Fruit fly (Drosophila melanogaster) whole organism, pupa: ENCODE measurements around the gene CG42535.

Source experiments
- CG10348 ChIP-seq: fragments of 200-800 bp; sonication (Bioruptor generic); IDR thresholded peaks from 2 replicates; pipeline ENCODE4 v1.3.6; 2022; ENCODE audit warnings: missing biosample characterization, missing genetic modification characterization
- CG12605 ChIP-seq: fragments of 200-800 bp; sonication (Bioruptor generic); IDR thresholded peaks from 2 replicates; pipeline ENCODE4 v1.3.6; 2022; ENCODE audit warnings: missing biosample characterization, missing genetic modification characterization
- CG13204 ChIP-seq: fragments of 200-800 bp; sonication (Bioruptor generic); optimal IDR thresholded peaks from 2 replicates; lab custom pipeline; 2018; ENCODE audit warnings: missing biosample characterization, mild to moderate bottlenecking, missing genetic modification characterization, moderate library complexity
- CG14655 ChIP-seq: fragments of 200-800 bp; sonication (Bioruptor generic); optimal IDR thresholded peaks from 3 replicates; lab custom pipeline; 2017; ENCODE audit warnings: mild to moderate bottlenecking, missing biosample characterization, missing genetic modification reagents, missing genetic modification characterization
- CG15710 ChIP-seq: fragments of 200-800 bp; sonication (Bioruptor generic); optimal IDR thresholded peaks from 2 replicates; lab custom pipeline; 2018; ENCODE audit warnings: missing biosample characterization, mild to moderate bottlenecking, missing genetic modification characterization, moderate library complexity
- CG17806 ChIP-seq: fragments of 200-800 bp; sonication (Bioruptor generic); optimal IDR thresholded peaks from 2 replicates; lab custom pipeline; 2018; ENCODE audit warnings: missing biosample characterization, mild to moderate bottlenecking, missing genetic modification characterization, moderate library complexity
- CG32121 ChIP-seq: fragments of 200-800 bp; sonication (Bioruptor generic); IDR thresholded peaks from 2 replicates; pipeline ENCODE4 v1.3.6; 2022; ENCODE audit warnings: missing biosample characterization, missing genetic modification characterization
- CG34367 ChIP-seq: fragments of 200-800 bp; sonication (Bioruptor generic); optimal IDR thresholded peaks from 2 replicates; lab custom pipeline; 2018; ENCODE audit warnings: missing biosample characterization, mild to moderate bottlenecking, missing genetic modification characterization
- CG4496 ChIP-seq: fragments of 200-800 bp; sonication (Bioruptor generic); IDR thresholded peaks from 3 replicates; pipeline ENCODE4 v1.3.6; 2022; ENCODE audit warnings: missing biosample characterization, missing genetic modification characterization
- CG8159 ChIP-seq: fragments of 200-800 bp; sonication (Bioruptor generic); optimal IDR thresholded peaks from 3 replicates; lab custom pipeline; 2018; ENCODE audit warnings: missing biosample characterization, mild to moderate bottlenecking, missing genetic modification characterization, moderate library complexity
- CG8301 ChIP-seq: fragments of 200-800 bp; sonication (Bioruptor generic); optimal IDR thresholded peaks from 2 replicates; lab custom pipeline; 2018; ENCODE audit warnings: missing biosample characterization, mild to moderate bottlenecking, missing genetic modification characterization
- CG9948 ChIP-seq: fragments of 200-800 bp; sonication (Bioruptor generic); optimal IDR thresholded peaks from 2 replicates; lab custom pipeline; 2018; ENCODE audit warnings: missing biosample characterization, mild to moderate bottlenecking, missing genetic modification characterization, moderate library complexity
- D1 ChIP-seq: fragments of 200-800 bp; sonication (Bioruptor generic); optimal IDR thresholded peaks from 2 replicates; lab custom pipeline; 2018; ENCODE audit warnings: missing biosample characterization, mild to moderate bottlenecking, missing genetic modification characterization, moderate library complexity
- EcR ChIP-seq: fragments of 200-800 bp; sonication (Bioruptor generic); optimal IDR thresholded peaks from 3 replicates; lab custom pipeline; 2019; ENCODE audit warnings: missing biosample characterization, missing genetic modification characterization, mild to moderate bottlenecking, moderate library complexity, missing genetic modification reagents
- Ets98B ChIP-seq: fragments of 200-800 bp; sonication (Bioruptor generic); IDR thresholded peaks from 2 replicates; pipeline ENCODE4 v1.3.6; 2022; ENCODE audit warnings: missing biosample characterization, missing genetic modification characterization
- Pif1A ChIP-seq: fragments of 200-800 bp; sonication (Bioruptor generic); optimal IDR thresholded peaks from 3 replicates; lab custom pipeline; 2016; ENCODE audit warnings: missing biosample characterization, missing genetic modification characterization
- Pif1B ChIP-seq: fragments of 200-800 bp; sonication (Bioruptor generic); optimal IDR thresholded peaks from 3 replicates; lab custom pipeline; 2016; ENCODE audit warnings: missing biosample characterization, missing genetic modification characterization
- Snoo ChIP-seq: fragments of 200-800 bp; sonication (Bioruptor generic); optimal IDR thresholded peaks from 3 replicates; lab custom pipeline; 2017; ENCODE audit warnings: missing biosample characterization, mild to moderate bottlenecking, missing genetic modification characterization, inconsistent platforms
- fd96Ca ChIP-seq: fragments of 200-800 bp; sonication (Bioruptor generic); IDR thresholded peaks from 3 replicates; pipeline ENCODE4 v1.3.6; 2022; ENCODE audit warnings: missing biosample characterization, missing genetic modification characterization
- gl ChIP-seq: fragments of 200-800 bp; sonication (Bioruptor generic); optimal IDR thresholded peaks from 2 replicates; lab custom pipeline; 2018; ENCODE audit warnings: missing biosample characterization, mild to moderate bottlenecking, missing genetic modification characterization
- rn ChIP-seq: fragments of 200-800 bp; sonication (Bioruptor generic); IDR thresholded peaks from 2 replicates; pipeline ENCODE4 v1.3.6; 2022; ENCODE audit warnings: missing biosample characterization, missing genetic modification characterization

CG42535 gene

DNA sequence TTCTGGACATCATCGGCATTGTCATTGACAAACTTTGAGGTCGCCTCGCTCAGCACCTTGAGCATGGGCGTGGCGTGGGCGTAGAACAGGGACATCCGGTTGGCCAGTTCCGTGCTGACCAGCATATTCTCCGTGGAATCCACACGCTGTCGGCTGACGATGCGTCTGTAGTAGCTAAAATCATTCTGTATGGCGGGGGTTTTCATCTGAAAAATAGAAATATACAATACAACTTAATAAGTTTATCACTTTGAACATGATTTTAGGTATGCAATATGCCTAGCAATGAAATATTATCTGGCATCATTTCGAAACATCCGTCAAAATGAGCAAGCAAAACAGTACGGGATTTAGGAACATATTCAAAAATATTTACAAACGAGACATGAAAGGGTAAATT lies 10.9 kb upstream of the CG42535 start, which contains the start of gene CG14154:
TSS of gene CG14154 (plus strand) at position 301 of the 400 bp plus-strand sequence.
- no peak for TF ChIP-seq CG14655
- TF ChIP-seq CG10348, result no peak
- TF ChIP-seq Ets98B (GFP tag; lab: Robert Waterston, UW), result no peak
- TF ChIP-seq CG17806, result no peak

dm6 chr3L:10639440-10639839 lies 8.7 kb upstream of the CG42535 start, which contains the start of gene CG18628:
Gene CG18628, plus strand, starts transcription at chr3L:10639740.
- TF ChIP-seq Pif1A (no peak), D1 (tag; lab: Kevin White, UChicago) (no peak), Snoo (no peak), rn (no peak), CG17806 (no peak), CG34367 (no peak), CG8301 (no peak), CG10348 (no peak), fd96Ca (GFP tag; lab: Robert Waterston, UW) (no peak)

- TF ChIP-seq CG14655, result peak; percentile 92
- TF ChIP-seq gl (tag; lab: Kevin White, UChicago), result peak; percentile 65
- TF ChIP-seq CG32121 (GFP tag; lab: Robert Waterston, UW), result peak; percentile 91
- TF ChIP-seq Pif1B (GFP tag; lab: Kevin White, UChicago), result peak; percentile 86
- TF ChIP-seq CG13204 (GFP tag; lab: Kevin White, UChicago), result no peak
- TF ChIP-seq rn, result peak; percentile 85
- TF ChIP-seq CG10348, result peak; percentile 74; the same call in 1 of the 2 replicates
- TF ChIP-seq D1 (tag; lab: Kevin White, UChicago), result peak; percentile 84
- peak; percentile 97 for TF ChIP-seq CG15710
- TF ChIP-seq EcR (GFP tag; lab: Kevin White, UChicago), result no peak
- TF ChIP-seq CG12605 (GFP tag; lab: Robert Waterston, UW), result peak; percentile 76
- TF ChIP-seq Snoo, result peak; percentile 93
- peak; percentile 87 for TF ChIP-seq CG8301
- no peak for TF ChIP-seq Pif1A
- TF ChIP-seq CG9948 (tag; lab: Kevin White, UChicago), result peak; percentile 95
- peak; percentile 94 for TF ChIP-seq CG4496 (GFP tag; lab: Robert Waterston, UW)
- peak; percentile 95 for TF ChIP-seq CG17806
- TF ChIP-seq Ets98B (GFP tag; lab: Robert Waterston, UW), result peak; percentile 85
- peak; percentile 86 for TF ChIP-seq fd96Ca (GFP tag; lab: Robert Waterston, UW)
- TF ChIP-seq CG34367, result peak; percentile 86
- peak; percentile 97 for TF ChIP-seq CG8159 (tag; lab: Kevin White, UChicago)
These were observed 7.1 kb upstream of the CG42535 start, which contains the start of gene Cnep1r2 for dm6 chr3L:10637819-10638218. Gene Cnep1r2, plus strand, starts transcription at chr3L:10638146.

- TF ChIP-seq gl (tag; lab: Kevin White, UChicago) (no peak), CG12605 (GFP tag; lab: Robert Waterston, UW) (no peak), fd96Ca (GFP tag; lab: Robert Waterston, UW) (no peak), CG13204 (GFP tag; lab: Kevin White, UChicago) (no peak), CG34367 (no peak), D1 (tag; lab: Kevin White, UChicago) (no peak), CG8159 (tag; lab: Kevin White, UChicago) (no peak), Snoo (no peak), CG10348 (no peak), CG15710 (no peak), CG32121 (GFP tag; lab: Robert Waterston, UW) (no peak)
These were observed 766 bp downstream of the CG42535 start, which contains the start of gene CG42536 for dm6 chr3L:10629969-10630368. Gene CG42536, minus strand, starts transcription at chr3L:10630069.

dm6 chr3L:10628384-10628783 lies 2.4 kb downstream of the CG42535 start, which contains the start of gene CG14151:
Gene CG14151, minus strand, starts transcription at chr3L:10628484.
- no peak for TF ChIP-seq D1 (tag; lab: Kevin White, UChicago)
- no peak for TF ChIP-seq CG14655
- TF ChIP-seq Snoo, result no peak
- TF ChIP-seq CG8159 (tag; lab: Kevin White, UChicago), result no peak
- no peak for TF ChIP-seq CG10348
- TF ChIP-seq gl (tag; lab: Kevin White, UChicago), result no peak
- TF ChIP-seq CG34367, result no peak
- no peak for TF ChIP-seq CG9948 (tag; lab: Kevin White, UChicago)
- TF ChIP-seq CG12605 (GFP tag; lab: Robert Waterston, UW), result no peak
- no peak for TF ChIP-seq rn
- TF ChIP-seq CG15710, result no peak

DNA sequence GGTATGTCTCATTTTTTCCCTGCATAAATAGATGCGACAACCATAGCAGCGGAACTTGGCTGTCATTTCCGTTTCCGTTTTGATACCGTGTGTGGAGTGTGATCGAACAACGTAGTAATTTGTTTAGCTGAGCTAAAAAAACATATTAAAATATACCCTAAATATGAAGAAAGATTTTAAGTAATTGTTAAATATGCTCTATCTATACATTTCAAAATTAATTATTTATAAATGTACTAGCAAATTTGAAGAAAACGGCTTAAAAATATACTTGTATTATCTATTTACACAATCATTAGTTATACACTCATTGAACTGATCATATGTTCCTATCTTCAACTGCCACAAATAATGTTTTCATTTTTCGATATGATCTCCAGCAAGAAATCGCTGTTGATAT lies 4.5 kb downstream of the CG42535 start, which contains the start of gene CG34238:
TSS of gene CG34238 (plus strand) at position 301 of the 400 bp plus-strand sequence.
- no peak for TF ChIP-seq fd96Ca (GFP tag; lab: Robert Waterston, UW)
- no peak for TF ChIP-seq Snoo
- TF ChIP-seq EcR (GFP tag; lab: Kevin White, UChicago), result no peak
- no peak for TF ChIP-seq D1 (tag; lab: Kevin White, UChicago)
- no peak for TF ChIP-seq CG32121 (GFP tag; lab: Robert Waterston, UW)
- TF ChIP-seq CG12605 (GFP tag; lab: Robert Waterston, UW), result no peak
- TF ChIP-seq CG17806, result no peak
- no peak for TF ChIP-seq gl (tag; lab: Kevin White, UChicago)
- TF ChIP-seq CG13204 (GFP tag; lab: Kevin White, UChicago), result no peak
- TF ChIP-seq CG15710, result no peak
- TF ChIP-seq CG9948 (tag; lab: Kevin White, UChicago), result no peak
- no peak for TF ChIP-seq CG8301
- TF ChIP-seq CG14655, result no peak
- no peak for TF ChIP-seq Pif1A
- TF ChIP-seq CG10348, result no peak
- no peak for TF ChIP-seq CG8159 (tag; lab: Kevin White, UChicago)
- no peak for TF ChIP-seq Ets98B (GFP tag; lab: Robert Waterston, UW)
- no peak for TF ChIP-seq Pif1B (GFP tag; lab: Kevin White, UChicago)
- no peak for TF ChIP-seq CG4496 (GFP tag; lab: Robert Waterston, UW)
